Worm (Caenorhabditis elegans): ENCODE results near the gene C26B2.2.

DNA sequence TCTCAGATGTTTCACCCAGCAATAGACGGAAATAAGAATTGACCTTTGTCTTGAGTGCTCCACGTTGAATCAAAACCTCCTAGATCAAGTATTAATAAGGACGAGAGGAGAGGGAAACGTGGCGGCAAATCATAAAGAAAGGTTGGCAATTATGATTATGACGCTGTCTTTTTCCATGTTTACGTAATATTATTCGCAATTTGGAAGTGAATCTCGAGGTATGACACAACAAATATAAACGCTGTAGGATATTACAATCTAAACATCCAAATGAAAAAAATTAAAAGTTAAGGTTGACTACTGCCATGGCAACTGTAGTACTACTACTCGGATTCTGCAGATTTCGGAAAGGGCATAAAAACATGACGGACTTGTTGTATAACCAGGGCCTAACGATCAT lies 15.8 kb downstream of the C26B2.2 start:
- no peak for TF ChIP-seq lin-39 (tag; optimal IDR thresholded peaks at IDR 0.05)
- TF ChIP-seq nhr-76 (tag; optimal IDR thresholded peaks at IDR 0.05): no peak
- no peak for TF ChIP-seq ceh-82 (tag; optimal IDR thresholded peaks at IDR 0.05)
- no peak for TF ChIP-seq mdl-1 (tag; optimal IDR thresholded peaks at IDR 0.05)
- TF ChIP-seq nhr-71 (tag; optimal IDR thresholded peaks at IDR 0.05): no peak
- TF ChIP-seq zag-1 (tag; optimal IDR thresholded peaks at IDR 0.05): no peak
- TF ChIP-seq zip-4 (GFP tag; optimal IDR thresholded peaks at IDR 0.05): no peak
- TF ChIP-seq unc-62 (GFP tag; optimal IDR thresholded peaks at IDR 0.05): no peak
- no peak for TF ChIP-seq nhr-237 (tag; optimal IDR thresholded peaks at IDR 0.05)
- TF ChIP-seq unc-30 (tag; optimal IDR thresholded peaks at IDR 0.05): no peak

Measured in whole organism, L1 larva.